Worm (Caenorhabditis elegans) whole organism, L1 larva: ENCODE data around the gene fkb-4.

Experiments
- C16A3.4 ChIP-seq: fragments of 150-350 bp; optimal IDR thresholded peaks from 2 replicates; lab custom pipeline; 2014; ENCODE audit warnings: missing biosample characterization, missing genetic modification characterization
- aha-1 ChIP-seq: fragments of 150-350 bp; optimal IDR thresholded peaks from 2 replicates; lab custom pipeline; 2014; ENCODE audit warnings: missing biosample characterization, missing genetic modification characterization
- alr-1 ChIP-seq: fragments of 200-800 bp; sonication (Bioruptor generic); optimal IDR thresholded peaks from 2 replicates; lab custom pipeline; 2018; ENCODE audit warnings: borderline replicate concordance, mild to moderate bottlenecking, missing genetic modification characterization, missing compliant biosample characterization
- blmp-1 ChIP-seq: fragments of 150-350 bp; optimal IDR thresholded peaks from 2 replicates; lab custom pipeline; 2014; ENCODE audit warnings: missing biosample characterization, missing genetic modification characterization
- ceh-63 ChIP-seq: fragments of 200-800 bp; sonication (Bioruptor generic); optimal IDR thresholded peaks from 2 replicates; lab custom pipeline; 2018; ENCODE audit warnings: mild to moderate bottlenecking, missing genetic modification characterization, missing compliant biosample characterization
- ceh-82 ChIP-seq, 3 experiments: fragments of 150-350 bp in 1 of 3; sonication (generic microtip) in 2 of 3; optimal IDR thresholded peaks; 2 replicates each; lab custom pipeline; 2014 to 2017; ENCODE audit warnings: missing biosample characterization in 3 of 3, missing genetic modification characterization in 3 of 3
- ceh-88 ChIP-seq: fragments of 200-800 bp; sonication (Bioruptor generic); IDR thresholded peaks from 2 replicates; pipeline ENCODE4 v1.3.6; 2022; ENCODE audit warnings: missing genetic modification characterization, missing compliant biosample characterization
- dpl-1 ChIP-seq, 3 experiments: fragments of 150-350 bp in 2 of 3; sonication (generic microtip) in 1 of 3; optimal IDR thresholded peaks; 2 replicates each; lab custom pipeline; 2014 to 2017; ENCODE audit warnings: missing biosample characterization in 3 of 3, missing genetic modification characterization in 3 of 3, missing genetic modification reagents in 3 of 3
- dsc-1 ChIP-seq: sonication (generic microtip); optimal IDR thresholded peaks from 2 replicates; lab custom pipeline; 2016; ENCODE audit warnings: mild to moderate bottlenecking, missing genetic modification characterization, missing compliant biosample characterization
- efl-3 ChIP-seq: fragments of 200-800 bp; sonication (Bioruptor generic); optimal IDR thresholded peaks from 2 replicates; lab custom pipeline; 2018; ENCODE audit warnings: mild to moderate bottlenecking, missing genetic modification characterization, missing compliant biosample characterization
- egl-13 ChIP-seq: sonication (generic microtip); optimal IDR thresholded peaks from 2 replicates; lab custom pipeline; 2016; ENCODE audit warnings: missing genotype, missing genetic modification reagents, missing genetic modification characterization, missing compliant biosample characterization
- elt-2 ChIP-seq: sonication (generic microtip); optimal IDR thresholded peaks from 2 replicates; lab custom pipeline; 2016; ENCODE audit warnings: missing genetic modification characterization, mild to moderate bottlenecking, inconsistent platforms, missing compliant biosample characterization, missing genetic modification reagents
- ets-5 ChIP-seq: fragments of 200-800 bp; sonication (Bioruptor generic); IDR thresholded peaks from 2 replicates; pipeline ENCODE4 v1.3.6; 2022; ENCODE audit warnings: missing genetic modification characterization, missing compliant biosample characterization
- fkh-4 ChIP-seq: sonication (generic microtip); optimal IDR thresholded peaks from 2 replicates; lab custom pipeline; 2016; ENCODE audit warnings: missing compliant biosample characterization, missing genetic modification characterization, borderline replicate concordance
- fkh-8 ChIP-seq: sonication (generic microtip); optimal IDR thresholded peaks from 2 replicates; lab custom pipeline; 2016; ENCODE audit warnings: mild to moderate bottlenecking, missing genetic modification characterization, missing compliant biosample characterization
- fos-1 ChIP-seq: fragments of 150-350 bp; optimal IDR thresholded peaks from 2 replicates; lab custom pipeline; 2014; ENCODE audit warnings: missing biosample characterization, missing genetic modification characterization
- hlh-17 ChIP-seq: fragments of 200-800 bp; sonication (Bioruptor generic); optimal IDR thresholded peaks from 2 replicates; lab custom pipeline; 2018; ENCODE audit warnings: missing genetic modification characterization, mild to moderate bottlenecking, missing compliant biosample characterization, moderate library complexity, borderline replicate concordance
- hpl-2 ChIP-seq: fragments of 150-350 bp; optimal IDR thresholded peaks from 2 replicates; lab custom pipeline; 2014; ENCODE audit warnings: missing biosample characterization, missing genetic modification reagents, missing genetic modification characterization
- isw-1 ChIP-seq: fragments of 200-800 bp; sonication (Bioruptor generic); IDR thresholded peaks from 2 replicates; pipeline ENCODE4 v1.3.6; 2022; ENCODE audit warnings: missing genetic modification characterization, missing compliant biosample characterization
- lin-14 ChIP-seq: fragments of 200-800 bp; sonication (Bioruptor generic); optimal IDR thresholded peaks from 2 replicates; lab custom pipeline; 2018; ENCODE audit warnings: mild to moderate bottlenecking, missing genetic modification characterization, moderate library complexity, missing compliant biosample characterization
- lin-15B ChIP-seq: fragments of 150-350 bp; sonication (generic microtip); optimal IDR thresholded peaks from 3 replicates; lab custom pipeline; 2014; ENCODE audit warnings: missing biosample characterization, missing genetic modification characterization
- lin-35 ChIP-seq, 2 experiments: fragments of 150-350 bp; optimal IDR thresholded peaks; 2 replicates each; lab custom pipeline; 2014; ENCODE audit warnings: missing biosample characterization in 2 of 2, missing genetic modification characterization in 2 of 2, missing genetic modification reagents in 2 of 2
- lsy-2 ChIP-seq, 2 experiments: fragments of 150-350 bp; optimal IDR thresholded peaks; 2 replicates each; lab custom pipeline; 2014; ENCODE audit warnings: missing biosample characterization in 2 of 2, missing genetic modification characterization in 2 of 2
- mab-9 ChIP-seq: fragments of 200-800 bp; sonication (Bioruptor generic); IDR thresholded peaks from 2 replicates; pipeline ENCODE4 v1.3.6; 2022; ENCODE audit warnings: missing genetic modification reagents, missing genetic modification characterization, missing compliant biosample characterization
- mep-1 ChIP-seq: fragments of 150-350 bp; optimal IDR thresholded peaks from 2 replicates; lab custom pipeline; 2014; ENCODE audit warnings: missing biosample characterization, missing genetic modification characterization
- nhr-11 ChIP-seq: fragments of 150-350 bp; optimal IDR thresholded peaks from 2 replicates; lab custom pipeline; 2014; ENCODE audit warnings: missing biosample characterization, missing genetic modification characterization
- nhr-19 ChIP-seq: fragments of 200-800 bp; sonication (Bioruptor generic); conservative IDR thresholded peaks from 2 replicates; pipeline ENCODE4 v1.3.6; 2022; ENCODE audit warnings: missing genetic modification characterization, missing compliant biosample characterization
- nhr-20 ChIP-seq: sonication (generic microtip); optimal IDR thresholded peaks from 2 replicates; lab custom pipeline; 2016; ENCODE audit warnings: mild to moderate bottlenecking, missing genetic modification characterization, missing compliant biosample characterization
- nhr-28 ChIP-seq: fragments of 150-350 bp; optimal IDR thresholded peaks from 2 replicates; lab custom pipeline; 2014; ENCODE audit warnings: missing biosample characterization, missing genetic modification characterization
- nhr-47 ChIP-seq: sonication (generic microtip); optimal IDR thresholded peaks from 2 replicates; lab custom pipeline; 2016; ENCODE audit warnings: mild to moderate bottlenecking, missing genetic modification characterization, moderate library complexity, missing compliant biosample characterization
- nhr-76 ChIP-seq: sonication (generic microtip); optimal IDR thresholded peaks from 2 replicates; lab custom pipeline; 2017; ENCODE audit warnings: missing biosample characterization, missing genetic modification characterization
- nhr-77 ChIP-seq: fragments of 150-350 bp; optimal IDR thresholded peaks from 2 replicates; lab custom pipeline; 2014; ENCODE audit warnings: missing biosample characterization, missing genetic modification characterization
- nhr-85 ChIP-seq: sonication (generic microtip); peaks from one replicate; lab custom pipeline; 2016; ENCODE audit warnings: missing genetic modification characterization, inconsistent platforms, missing compliant biosample characterization
- pax-3 ChIP-seq: fragments of 200-800 bp; sonication (Bioruptor generic); optimal IDR thresholded peaks from 2 replicates; lab custom pipeline; 2018; ENCODE audit warnings: mild to moderate bottlenecking, missing genetic modification characterization, moderate library complexity, missing compliant biosample characterization
- snu-23 ChIP-seq: sonication (generic microtip); optimal IDR thresholded peaks from 2 replicates; lab custom pipeline; 2016; ENCODE audit warnings: missing genetic modification characterization, missing compliant biosample characterization
- sptf-1 ChIP-seq: fragments of 150-350 bp; optimal IDR thresholded peaks from 2 replicates; lab custom pipeline; 2014; ENCODE audit warnings: missing biosample characterization, missing genetic modification characterization
- swsn-7 ChIP-seq: sonication (generic microtip); optimal IDR thresholded peaks from 2 replicates; lab custom pipeline; 2016; ENCODE audit warnings: missing genetic modification characterization, missing compliant biosample characterization
- tbx-2 ChIP-seq: sonication (generic microtip); optimal IDR thresholded peaks from 2 replicates; lab custom pipeline; 2016; ENCODE audit warnings: missing genetic modification characterization, missing compliant biosample characterization
- tlp-1 ChIP-seq: fragments of 150-350 bp; optimal IDR thresholded peaks from 2 replicates; lab custom pipeline; 2014; ENCODE audit warnings: missing biosample characterization, missing genetic modification characterization
- unc-130 ChIP-seq: fragments of 150-350 bp; optimal IDR thresholded peaks from 2 replicates; lab custom pipeline; 2017; ENCODE audit warnings: missing biosample characterization, missing genetic modification characterization, inconsistent platforms
- xbp-1 ChIP-seq: sonication (generic microtip); optimal IDR thresholded peaks from 2 replicates; lab custom pipeline; 2016; ENCODE audit warnings: missing genetic modification characterization, missing compliant biosample characterization
- ztf-11 ChIP-seq, 2 experiments: sonication (generic microtip); optimal IDR thresholded peaks; 2 replicates each; lab custom pipeline; 2016 to 2017; ENCODE audit warnings: missing genetic modification characterization in 2 of 2, missing biosample characterization in 1 of 2, missing compliant biosample characterization in 1 of 2

fkb-4 gene

DNA sequence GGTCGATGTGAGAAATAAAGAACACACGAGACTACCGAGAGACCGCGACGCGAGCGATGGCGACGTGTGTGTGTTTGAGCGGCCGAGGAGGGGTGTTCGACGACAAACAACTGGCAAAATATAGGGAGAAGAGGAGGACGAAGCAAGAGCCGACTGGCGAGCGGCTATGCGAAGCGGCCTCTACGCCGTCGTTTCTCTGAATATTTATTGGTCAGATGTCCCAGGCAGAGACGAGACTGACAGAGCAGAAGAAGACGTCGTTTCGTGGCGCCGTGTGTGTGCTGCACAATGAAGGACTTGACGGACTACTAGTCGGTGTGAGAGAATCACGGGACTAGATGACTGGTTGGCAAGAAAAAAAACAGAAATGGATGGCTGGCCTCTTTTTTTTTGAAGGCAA is 32.2 kb upstream of the fkb-4 start (continued):
- no peak for TF ChIP-seq lin-15B
- TF ChIP-seq aha-1 (tag; lab: Kevin White, UChicago), result no peak
- TF ChIP-seq nhr-20 (tag; lab: Kevin White, UChicago), result peak; percentile 20
- no peak for TF ChIP-seq nhr-28
- TF ChIP-seq ceh-88, result no peak
- TF ChIP-seq dpl-1 (GFP tag; optimal IDR thresholded peaks at IDR 0.05; lab: Kevin White, UChicago), result peak in 1 of 3 experiments; percentile 17

ce11 chrV:12818486-12818885 is 31.6 kb upstream of the fkb-4 start:
- TF ChIP-seq sptf-1 (tag; lab: Kevin White, UChicago), result no peak
- TF ChIP-seq nhr-20 (tag; lab: Kevin White, UChicago), result no peak
- no peak for TF ChIP-seq unc-130 (tag; lab: Kevin White, UChicago)
- no peak for TF ChIP-seq xbp-1 (tag; lab: Kevin White, UChicago)
- no peak for TF ChIP-seq nhr-85 (tag; lab: Kevin White, UChicago)
- TF ChIP-seq egl-13 (tag; lab: Kevin White, UChicago), result no peak
- TF ChIP-seq ets-5 (GFP tag; lab: Robert Waterston, UW), result no peak
- no peak for TF ChIP-seq fos-1 (tag; lab: Kevin White, UChicago)

DNA sequence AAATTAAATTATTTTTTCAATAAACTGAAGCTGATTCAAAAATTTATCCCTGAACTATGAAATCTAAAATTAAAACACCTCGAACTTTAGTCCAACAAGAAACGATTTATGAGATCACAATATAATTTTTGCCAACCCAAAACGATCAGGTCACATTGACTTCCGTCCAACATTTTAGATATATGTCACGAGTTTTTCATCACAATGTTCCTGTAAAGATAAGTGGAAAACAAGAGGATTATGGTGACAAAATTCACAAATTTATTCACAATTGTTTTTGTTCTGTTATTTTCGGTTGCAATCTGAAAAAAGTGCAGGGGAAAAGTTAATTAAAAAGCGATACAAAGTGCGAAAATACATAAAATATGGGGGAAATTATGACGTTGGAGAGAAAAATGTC is 29.7 kb upstream of the fkb-4 start:
- peak; percentile 27 for TF ChIP-seq blmp-1 (tag; lab: Kevin White, UChicago)
- no peak for TF ChIP-seq mab-9 (GFP tag; lab: Robert Waterston, UW)
- TF ChIP-seq, all 84 proteins: peak for 1

ce11 chrV:12815386-12815785 is 28.5 kb upstream of the fkb-4 start:
- no peak for TF ChIP-seq fkh-4
- TF ChIP-seq aha-1 (tag; lab: Kevin White, UChicago), result no peak
- TF ChIP-seq dpl-1 (GFP tag; optimal IDR thresholded peaks at IDR 0.05; lab: Kevin White, UChicago), result no peak
- no peak for TF ChIP-seq snu-23 (GFP tag; lab: Kevin White, UChicago)
- TF ChIP-seq ceh-82 (tag; optimal IDR thresholded peaks at IDR 0.05; lab: Kevin White, UChicago), result no peak
- no peak for TF ChIP-seq nhr-47 (tag; lab: Kevin White, UChicago)
- TF ChIP-seq ceh-63, result no peak
- TF ChIP-seq egl-13 (tag; lab: Kevin White, UChicago), result no peak
- TF ChIP-seq efl-3 (GFP tag; lab: Kevin White, UChicago), result no peak
- no peak for TF ChIP-seq nhr-76 (tag; lab: Kevin White, UChicago)
- TF ChIP-seq C16A3.4 (tag; lab: Kevin White, UChicago), result peak; percentile 22
- peak in 1 of 2 experiments; percentile 2 for TF ChIP-seq lin-35 (GFP tag; optimal IDR thresholded peaks at IDR 0.05; lab: Kevin White, UChicago)

ce11 chrV:12814481-12814882 is 27.6 kb upstream of the fkb-4 start:
- TF ChIP-seq lin-35 (GFP tag; optimal IDR thresholded peaks at IDR 0.05; lab: Kevin White, UChicago) (peak; percentile 54 to 63), unc-130 (tag; lab: Kevin White, UChicago) (peak; percentile 26), snu-23 (GFP tag; lab: Kevin White, UChicago) (peak; percentile 64), efl-3 (GFP tag; lab: Kevin White, UChicago) (no peak), ztf-11 (tag; optimal IDR thresholded peaks at IDR 0.05; lab: Kevin White, UChicago) (peak in 1 of 2 experiments; percentile 42), alr-1 (no peak), tlp-1 (no peak), hpl-2 (GFP tag; lab: Kevin White, UChicago) (no peak), xbp-1 (tag; lab: Kevin White, UChicago) (peak; percentile 47), lin-14 (peak; percentile 96), nhr-47 (tag; lab: Kevin White, UChicago) (peak; percentile 80), nhr-77 (tag; lab: Kevin White, UChicago) (peak; percentile 32), mep-1 (tag; lab: Kevin White, UChicago) (peak; percentile 0), pax-3 (tag; lab: Kevin White, UChicago) (peak; percentile 90), swsn-7 (peak; percentile 70), dsc-1 (peak; percentile 39), tbx-2 (tag; lab: Kevin White, UChicago) (peak; percentile 72), mab-9 (GFP tag; lab: Robert Waterston, UW) (peak; percentile 48; the same call in 1 of the 2 replicates), nhr-11 (tag; lab: Kevin White, UChicago) (peak; percentile 9), elt-2 (no peak), fos-1 (tag; lab: Kevin White, UChicago) (peak; percentile 14), nhr-19 (GFP tag; lab: Robert Waterston, UW) (peak; percentile 65), isw-1 (GFP tag; lab: Robert Waterston, UW) (peak; percentile 54), hlh-17 (no peak), ceh-82 (tag; optimal IDR thresholded peaks at IDR 0.05; lab: Kevin White, UChicago) (peak; percentile 32 to 53 (median 51)), fkh-8 (tag; lab: Kevin White, UChicago) (peak; percentile 87), lin-15B (peak; percentile 18), lsy-2 (tag; optimal IDR thresholded peaks at IDR 0.05; lab: Kevin White, UChicago) (peak; percentile 51 to 75)
